Worm (Caenorhabditis elegans) whole organism, L4 larva: Measurements from ENCODE around the gene str-111.

Experiments used
- D1046.2 ChIP-seq: fragments of 200-800 bp; sonication (Bioruptor generic); IDR thresholded peaks from 2 replicates; pipeline ENCODE4 v1.3.6; 2022; ENCODE audit warnings: missing genetic modification characterization, missing compliant biosample characterization
- F10B5.3 ChIP-seq: sonication (generic microtip); optimal IDR thresholded peaks from 2 replicates; lab custom pipeline; 2016; ENCODE audit warnings: mild to moderate bottlenecking, missing genetic modification characterization, missing compliant biosample characterization
- F26F4.8 ChIP-seq: fragments of 200-800 bp; sonication (Bioruptor generic); conservative IDR thresholded peaks from 2 replicates; pipeline ENCODE4 v1.3.6; 2022; ENCODE audit warnings: missing genetic modification characterization, missing compliant biosample characterization
- F44E2.7 ChIP-seq: fragments of 200-800 bp; sonication (Bioruptor generic); IDR thresholded peaks from 2 replicates; pipeline ENCODE4 v2.1.2; 2022; ENCODE audit warnings: missing genetic modification characterization, missing compliant biosample characterization
- R02D3.7 ChIP-seq: fragments of 150-350 bp; sonication (generic microtip); optimal IDR thresholded peaks from 3 replicates; lab custom pipeline; 2014; ENCODE audit warnings: missing biosample characterization, missing genetic modification characterization
- Y105C5A.15 ChIP-seq: fragments of 200-800 bp; sonication (Bioruptor generic); IDR thresholded peaks from 2 replicates; pipeline ENCODE4 v1.3.6; 2022; ENCODE audit warnings: missing genetic modification characterization, missing compliant biosample characterization
- Y48G9A.11 ChIP-seq: fragments of 200-800 bp; sonication (Bioruptor generic); IDR thresholded peaks from 2 replicates; pipeline ENCODE4 v1.3.6; 2022; ENCODE audit warnings: missing genetic modification reagents, missing genetic modification characterization, missing compliant biosample characterization
- aha-1 ChIP-seq: fragments of 150-350 bp; peaks from one replicate; lab custom pipeline; 2014; ENCODE audit warnings: missing biosample characterization, missing genetic modification characterization
- attf-4 ChIP-seq: sonication (generic microtip); optimal IDR thresholded peaks from 3 replicates; lab custom pipeline; 2017; ENCODE audit warnings: missing biosample characterization, missing genetic modification characterization
- ceh-44 ChIP-seq: fragments of 200-800 bp; sonication (Bioruptor generic); IDR thresholded peaks from 2 replicates; pipeline ENCODE4 v1.3.6; 2022; ENCODE audit warnings: missing genetic modification reagents, missing genetic modification characterization, missing compliant biosample characterization
- ceh-62 ChIP-seq: sonication (generic microtip); optimal IDR thresholded peaks from 2 replicates; lab custom pipeline; 2017; ENCODE audit warnings: missing biosample characterization, missing genetic modification characterization
- ces-1 ChIP-seq: fragments of 150-350 bp; sonication (generic microtip); optimal IDR thresholded peaks from 4 replicates; lab custom pipeline; 2014; ENCODE audit warnings: missing biosample characterization, missing genetic modification reagents, missing genetic modification characterization
- daf-12 ChIP-seq: fragments of 150-350 bp; optimal IDR thresholded peaks from 2 replicates; lab custom pipeline; 2014; ENCODE audit warnings: missing biosample characterization, missing genetic modification reagents, missing genetic modification characterization
- daf-8 ChIP-seq: fragments of 200-800 bp; sonication (Bioruptor generic); IDR thresholded peaks from 2 replicates; pipeline ENCODE4 v1.3.6; 2022; ENCODE audit warnings: missing genetic modification characterization, missing compliant biosample characterization
- dmd-9 ChIP-seq: fragments of 200-800 bp; sonication (Bioruptor generic); IDR thresholded peaks from 2 replicates; pipeline ENCODE4 v1.3.6; 2022; ENCODE audit warnings: missing genetic modification reagents, missing genetic modification characterization, missing compliant biosample characterization
- dpl-1 ChIP-seq: fragments of 150-350 bp; optimal IDR thresholded peaks from 2 replicates; lab custom pipeline; 2014; ENCODE audit warnings: missing biosample characterization, missing genetic modification reagents, missing genetic modification characterization
- duxl-1 ChIP-seq: sonication (generic microtip); optimal IDR thresholded peaks from 2 replicates; lab custom pipeline; 2016; ENCODE audit warnings: mild to moderate bottlenecking, missing genetic modification characterization, moderate library complexity, missing compliant biosample characterization; ENCODE audit not compliant: poor library complexity
- egl-27 ChIP-seq: sonication (generic microtip); optimal IDR thresholded peaks from 3 replicates; lab custom pipeline; 2017; ENCODE audit warnings: missing biosample characterization, missing genetic modification reagents, missing genetic modification characterization
- gei-8 ChIP-seq: fragments of 200-800 bp; sonication (Bioruptor generic); optimal IDR thresholded peaks from 2 replicates; lab custom pipeline; 2018; ENCODE audit warnings: mild to moderate bottlenecking, missing genetic modification characterization, missing compliant biosample characterization
- lin-38 ChIP-seq: fragments of 200-800 bp; sonication (Bioruptor generic); IDR thresholded peaks from 2 replicates; pipeline ENCODE4 v1.3.6; 2022; ENCODE audit warnings: missing genetic modification reagents, missing genetic modification characterization, missing compliant biosample characterization
- lir-3 ChIP-seq: sonication (generic microtip); optimal IDR thresholded peaks from 2 replicates; lab custom pipeline; 2016; ENCODE audit warnings: mild to moderate bottlenecking, missing genetic modification characterization, missing compliant biosample characterization
- madf-5 ChIP-seq, 2 experiments: fragments of 200-800 bp; sonication (Bioruptor generic); IDR thresholded peaks; 2 replicates each; pipeline ENCODE4 v1.3.6; 2022; ENCODE audit warnings: missing compliant biosample characterization in 2 of 2, missing genetic modification characterization in 2 of 2
- madf-9 ChIP-seq: fragments of 200-800 bp; sonication (Bioruptor generic); conservative IDR thresholded peaks from 2 replicates; pipeline ENCODE4 v1.3.6; 2022; ENCODE audit warnings: missing genetic modification reagents, missing genetic modification characterization, missing compliant biosample characterization
- mdl-1 ChIP-seq, 2 experiments: fragments of 150-350 bp in 1 of 2; sonication (generic microtip) in 1 of 2; optimal IDR thresholded peaks; 2 replicates each; lab custom pipeline; 2014 to 2017; ENCODE audit warnings: missing biosample characterization in 2 of 2, missing genetic modification characterization in 2 of 2
- mep-1 ChIP-seq: fragments of 150-350 bp; sonication (generic microtip); optimal IDR thresholded peaks from 3 replicates; lab custom pipeline; 2014; ENCODE audit warnings: missing biosample characterization, missing genetic modification characterization
- nhr-10 ChIP-seq: fragments of 150-350 bp; optimal IDR thresholded peaks from 2 replicates; lab custom pipeline; 2014; ENCODE audit warnings: missing biosample characterization, missing genetic modification characterization
- nhr-102 ChIP-seq: sonication (generic microtip); optimal IDR thresholded peaks from 2 replicates; lab custom pipeline; 2016; ENCODE audit warnings: mild to moderate bottlenecking, missing genetic modification characterization, moderate library complexity, missing compliant biosample characterization
- nhr-11 ChIP-seq: fragments of 150-350 bp; optimal IDR thresholded peaks from 2 replicates; lab custom pipeline; 2014; ENCODE audit warnings: missing biosample characterization, missing genetic modification characterization
- nhr-28 ChIP-seq: fragments of 150-350 bp; optimal IDR thresholded peaks from 2 replicates; lab custom pipeline; 2014; ENCODE audit warnings: missing biosample characterization, missing genetic modification characterization
- nhr-42 ChIP-seq: fragments of 200-800 bp; sonication (Bioruptor generic); IDR thresholded peaks from 2 replicates; pipeline ENCODE4 v1.3.6; 2022; ENCODE audit warnings: missing genetic modification characterization, missing compliant biosample characterization
- nhr-77 ChIP-seq: fragments of 150-350 bp; optimal IDR thresholded peaks from 2 replicates; lab custom pipeline; 2014; ENCODE audit warnings: missing biosample characterization, missing genetic modification characterization
- pha-4 ChIP-seq, 2 experiments: fragments of 150-350 bp in 1 of 2; fragments of 200-800 bp in 1 of 2; sonication (Bioruptor generic) in 1 of 2; IDR thresholded peaks in 1 of 2; optimal IDR thresholded peaks in 1 of 2; 2 replicates each; pipeline versions ENCODE4 v1.3.6 to Lab custom; 2014 to 2022; ENCODE audit warnings: missing genetic modification characterization in 2 of 2, missing genetic modification reagents in 2 of 2, missing biosample characterization in 1 of 2, missing compliant biosample characterization in 1 of 2
- php-3 ChIP-seq: fragments of 200-800 bp; sonication (Bioruptor generic); IDR thresholded peaks from 2 replicates; pipeline ENCODE4 v1.3.6; 2022; ENCODE audit warnings: missing genetic modification reagents, missing genetic modification characterization, missing compliant biosample characterization
- rbr-2 ChIP-seq: sonication (generic microtip); optimal IDR thresholded peaks from 2 replicates; lab custom pipeline; 2016; ENCODE audit warnings: missing genotype, missing genetic modification characterization, missing compliant biosample characterization
- skn-1 ChIP-seq: fragments of 150-350 bp; optimal IDR thresholded peaks from 2 replicates; lab custom pipeline; 2014; ENCODE audit warnings: missing biosample characterization, missing genetic modification characterization
- snpc-4 ChIP-seq: fragments of 150-350 bp; optimal IDR thresholded peaks from 2 replicates; lab custom pipeline; 2014; ENCODE audit warnings: missing biosample characterization, missing genetic modification characterization
- tag-97 ChIP-seq: fragments of 200-800 bp; sonication (Bioruptor generic); IDR thresholded peaks from 2 replicates; pipeline ENCODE4 v1.3.6; 2022; ENCODE audit warnings: missing genetic modification characterization, missing compliant biosample characterization
- tra-1 ChIP-seq: fragments of 200-800 bp; sonication (Bioruptor generic); IDR thresholded peaks from 2 replicates; pipeline ENCODE4 v1.3.6; 2022; ENCODE audit warnings: missing genetic modification reagents, missing genetic modification characterization, missing compliant biosample characterization
- unc-62 ChIP-seq, 3 experiments: fragments of 150-350 bp in 1 of 3; sonication (generic microtip); optimal IDR thresholded peaks in 2 of 3; peaks in 1 of 3; 1 replicate in 1 of 3; 2 replicates in 2 of 3; lab custom pipeline; 2014 to 2017; ENCODE audit warnings: missing biosample characterization in 3 of 3, missing genetic modification characterization in 3 of 3, missing genetic modification reagents in 3 of 3, missing genotype in 1 of 3
- zag-1 ChIP-seq: fragments of 150-350 bp; optimal IDR thresholded peaks from 2 replicates; lab custom pipeline; 2014; ENCODE audit warnings: missing biosample characterization, missing genetic modification characterization
- zfp-2 ChIP-seq: sonication (generic microtip); optimal IDR thresholded peaks from 2 replicates; lab custom pipeline; 2016; ENCODE audit warnings: mild to moderate bottlenecking, missing genetic modification characterization, missing compliant biosample characterization
- zip-11 ChIP-seq: fragments of 200-800 bp; sonication (Bioruptor generic); IDR thresholded peaks from 2 replicates; pipeline ENCODE4 v1.3.6; 2022; ENCODE audit warnings: missing genetic modification characterization, missing compliant biosample characterization
- zip-2 ChIP-seq: fragments of 150-350 bp; optimal IDR thresholded peaks from 2 replicates; lab custom pipeline; 2014; ENCODE audit warnings: missing biosample characterization, missing genetic modification characterization
- ztf-7 ChIP-seq: fragments of 150-350 bp; optimal IDR thresholded peaks from 2 replicates; lab custom pipeline; 2014; ENCODE audit warnings: missing biosample characterization, missing genetic modification characterization

The str-111 gene

ce11 chrV:16169026-16169425, at the start of gene str-111:
Gene str-111 (minus strand): TSS chrV:16169126.
- TF ChIP-seq egl-27 (tag; lab: Kevin White, UChicago) (no peak), pha-4 (GFP tag; IDR thresholded peaks at IDR 0.05; lab: Robert Waterston, UW) (no peak), pha-4 (tag; optimal IDR thresholded peaks at IDR 0.05; lab: Kevin White, UChicago) (no peak), daf-12 (tag; lab: Kevin White, UChicago) (no peak), duxl-1 (tag; lab: Kevin White, UChicago) (no peak), nhr-28 (tag; lab: Kevin White, UChicago) (no peak), nhr-42 (GFP tag; lab: Robert Waterston, UW) (no peak), nhr-77 (tag; lab: Kevin White, UChicago) (no peak), zag-1 (no peak), dpl-1 (GFP tag; lab: Kevin White, UChicago) (no peak)

- no peak for TF ChIP-seq F10B5.3 (tag; lab: Kevin White, UChicago)
- peak; percentile 87 for TF ChIP-seq aha-1 (tag; lab: Kevin White, UChicago)
- TF ChIP-seq snpc-4: no peak
- TF ChIP-seq unc-62 (GFP tag; optimal IDR thresholded peaks at IDR 0.05 in 1 of 2; lab: Kevin White, UChicago): peak in 1 of 2 experiments; percentile 67
- no peak for TF ChIP-seq unc-62 (tag; optimal IDR thresholded peaks at IDR 0.05; lab: Kevin White, UChicago)
Measured at ce11 chrV:16218522-16218921, 49.6 kb upstream of the str-111 start, which contains the start of gene F11A5.15. Gene F11A5.15 (minus strand): TSS chrV:16218622.

ce11 chrV:16214505-16214904, 45.6 kb upstream of the str-111 start, which contains the start of gene F11A5.9:
Gene F11A5.9 (plus strand): TSS chrV:16214890.
- TF ChIP-seq unc-62 (GFP tag; optimal IDR thresholded peaks at IDR 0.05 in 1 of 2; lab: Kevin White, UChicago): peak in 1 of 2 experiments; percentile 69
- no peak for TF ChIP-seq unc-62 (tag; optimal IDR thresholded peaks at IDR 0.05; lab: Kevin White, UChicago)
- TF ChIP-seq nhr-102: no peak
- TF ChIP-seq ztf-7 (tag; lab: Kevin White, UChicago): no peak
- no peak for TF ChIP-seq gei-8 (GFP tag; lab: Kevin White, UChicago)
- no peak for TF ChIP-seq D1046.2
- no peak for TF ChIP-seq ceh-44 (GFP tag; lab: Robert Waterston, UW)
- TF ChIP-seq lir-3 (tag; lab: Kevin White, UChicago): no peak
- no peak for TF ChIP-seq nhr-11
- TF ChIP-seq F44E2.7: no peak
- TF ChIP-seq nhr-10 (tag; lab: Kevin White, UChicago): no peak
- TF ChIP-seq ces-1 (GFP tag; lab: Kevin White, UChicago): no peak
- no peak for TF ChIP-seq lin-38
- TF ChIP-seq mdl-1 (tag; optimal IDR thresholded peaks at IDR 0.05; lab: Kevin White, UChicago): peak in 1 of 2 experiments; percentile 5
- TF ChIP-seq madf-9 (GFP tag; lab: Robert Waterston, UW): no peak
- no peak for TF ChIP-seq R02D3.7 (tag; lab: Kevin White, UChicago)
- no peak for TF ChIP-seq F26F4.8 (GFP tag; lab: Robert Waterston, UW)
- TF ChIP-seq attf-4 (tag; lab: Kevin White, UChicago): no peak
- TF ChIP-seq zip-2 (tag; lab: Kevin White, UChicago): no peak
- peak; percentile 24 for TF ChIP-seq nhr-28 (tag; lab: Kevin White, UChicago)
- no peak for TF ChIP-seq ceh-62 (tag; lab: Kevin White, UChicago)

- no peak for TF ChIP-seq zip-11 (GFP tag; lab: Robert Waterston, UW)
- 0 out of 2 replicates have a peak, but pooled peaks have one; percentile 29 for TF ChIP-seq tra-1 (GFP tag; lab: Robert Waterston, UW)
- TF ChIP-seq mep-1: no peak
- no peak for TF ChIP-seq rbr-2 (tag; lab: Kevin White, UChicago)
- TF ChIP-seq pha-4 (GFP tag; IDR thresholded peaks at IDR 0.05; lab: Robert Waterston, UW): no peak
- TF ChIP-seq pha-4 (tag; optimal IDR thresholded peaks at IDR 0.05; lab: Kevin White, UChicago): no peak
- TF ChIP-seq nhr-102: no peak
- TF ChIP-seq Y48G9A.11 (GFP tag; lab: Robert Waterston, UW): no peak
- no peak for TF ChIP-seq D1046.2
- TF ChIP-seq dmd-9 (GFP tag; lab: Robert Waterston, UW): no peak
- no peak for TF ChIP-seq tag-97 (GFP tag; lab: Robert Waterston, UW)
- TF ChIP-seq nhr-42 (GFP tag; lab: Robert Waterston, UW): no peak
- TF ChIP-seq madf-5 (GFP tag; IDR thresholded peaks at IDR 0.05; lab: Robert Waterston, UW): no peak
- TF ChIP-seq nhr-77 (tag; lab: Kevin White, UChicago): no peak
- TF ChIP-seq F44E2.7: no peak
- TF ChIP-seq nhr-28 (tag; lab: Kevin White, UChicago): peak; percentile 70
- TF ChIP-seq attf-4 (tag; lab: Kevin White, UChicago): no peak
- no peak for TF ChIP-seq duxl-1 (tag; lab: Kevin White, UChicago)
- TF ChIP-seq skn-1 (tag; lab: Kevin White, UChicago): no peak
- TF ChIP-seq ztf-7 (tag; lab: Kevin White, UChicago): no peak
- TF ChIP-seq unc-62 (GFP tag; optimal IDR thresholded peaks at IDR 0.05 in 1 of 2; lab: Kevin White, UChicago): peak in 1 of 2 experiments; percentile 82
- TF ChIP-seq unc-62 (tag; optimal IDR thresholded peaks at IDR 0.05; lab: Kevin White, UChicago): no peak
- TF ChIP-seq aha-1 (tag; lab: Kevin White, UChicago): no peak
- TF ChIP-seq mdl-1 (tag; optimal IDR thresholded peaks at IDR 0.05; lab: Kevin White, UChicago): peak in 1 of 2 experiments; percentile 63
- no peak for TF ChIP-seq Y105C5A.15
- no peak for TF ChIP-seq zfp-2 (tag; lab: Kevin White, UChicago)
- no peak for TF ChIP-seq php-3
- TF ChIP-seq daf-8 (GFP tag; lab: Robert Waterston, UW): no peak
Measured at ce11 chrV:16213323-16213722, 44.4 kb upstream of the str-111 start.
